Fruit fly (Drosophila melanogaster): Measurements from ENCODE around the gene CG33644.

The CG33644 gene

dm6 chr2L:13549973-13550458, 18.1 kb downstream of the CG33644 start, which contains the start of gene kuz (continued):
- TF ChIP-seq Nf-YC (tag; optimal IDR thresholded peaks at IDR 0.05) (peak; percentile 52), sima (GFP tag; optimal IDR thresholded peaks at IDR 0.05) (no peak), Pdp1 (GFP tag; optimal IDR thresholded peaks at IDR 0.05) (peak in 1 of 2 experiments; percentile 44), Vsx1 (GFP tag; optimal IDR thresholded peaks at IDR 0.05) (peak; percentile 44), zf30C (GFP tag; optimal IDR thresholded peaks at IDR 0.05) (peak; percentile 36), CG43689 (GFP tag; IDR thresholded peaks at IDR 0.05) (no peak), CG2199 (GFP tag; IDR thresholded peaks at IDR 0.05) (0 out of 3 replicates have a peak, but pooled peaks have one; percentile 64), CG12155 (GFP tag; optimal IDR thresholded peaks at IDR 0.05) (no peak), CG18011 (GFP tag; optimal IDR thresholded peaks at IDR 0.05) (no peak), Ada2b (GFP tag; IDR thresholded peaks at IDR 0.05) (no peak), trh (GFP tag; optimal IDR thresholded peaks at IDR 0.05) (no peak), Med (GFP tag) (peak; percentile 94), B-H2 (GFP tag; optimal IDR thresholded peaks at IDR 0.05) (peak; percentile 73), CG32767 (GFP tag; IDR thresholded peaks at IDR 0.05) (peak; percentile 75), Aef1 (GFP tag; IDR thresholded peaks at IDR 0.05) (peak; percentile 18; the same call in 1 of the 3 replicates), BEAF-32 (GFP tag; optimal IDR thresholded peaks at IDR 0.05) (peak; percentile 63), NFAT (GFP tag; IDR thresholded peaks at IDR 0.05) (no peak; the same call in 1 of the 2 replicates), Hmx (GFP tag; optimal IDR thresholded peaks at IDR 0.05) (no peak), jing (GFP tag; optimal IDR thresholded peaks at IDR 0.05) (no peak), chinmo (GFP tag; IDR thresholded peaks at IDR 0.05; ENCODE audit: partially characterized antibody) (peak; percentile 89), pnt (GFP tag; optimal IDR thresholded peaks at IDR 0.05) (no peak), schlank (tag; optimal IDR thresholded peaks at IDR 0.05) (no peak), Neu2 (GFP tag; optimal IDR thresholded peaks at IDR 0.05; ENCODE audit: borderline replicate concordance) (no peak), chm (GFP tag; IDR thresholded peaks at IDR 0.05) (peak; percentile 86), Ets97D (GFP tag; optimal IDR thresholded peaks at IDR 0.05) (no peak), CrebB (tag; optimal IDR thresholded peaks at IDR 0.05) (peak; percentile 55), CG10321 (GFP tag; IDR thresholded peaks at IDR 0.05) (no peak), CG1832 (GFP tag; optimal IDR thresholded peaks at IDR 0.05) (no peak), CG8089 (GFP tag; optimal IDR thresholded peaks at IDR 0.05) (peak; percentile 14), YL-1 (GFP tag; optimal IDR thresholded peaks at IDR 0.05) (peak; percentile 26), NK7.1 (GFP tag; optimal IDR thresholded peaks at IDR 0.05) (peak; percentile 18), cwo (GFP tag; optimal IDR thresholded peaks at IDR 0.05) (no peak), Dip2 (GFP tag; IDR thresholded peaks at IDR 0.05) (no peak), inv (GFP tag; IDR thresholded peaks at IDR 0.05; ENCODE audit: partially characterized antibody) (peak; percentile 50), insv (GFP tag; optimal IDR thresholded peaks at IDR 0.05) (no peak), CG4820 (GFP tag; optimal IDR thresholded peaks at IDR 0.05) (no peak), CG16815 (GFP tag; optimal IDR thresholded peaks at IDR 0.05) (no peak), CG14965 (GFP tag; optimal IDR thresholded peaks at IDR 0.05; ENCODE audit: borderline replicate concordance) (no peak), CG9215 (GFP tag; IDR thresholded peaks at IDR 0.05) (no peak), CG7987 (GFP tag; optimal IDR thresholded peaks at IDR 0.05) (peak; percentile 75), stc (GFP tag; IDR thresholded peaks at IDR 0.05) (peak; percentile 40; the same call in 1 of the 2 replicates), shn (GFP tag; optimal IDR thresholded peaks at IDR 0.05) (no peak), Six4 (GFP tag; optimal IDR thresholded peaks at IDR 0.05) (no peak), zen (tag; optimal IDR thresholded peaks at IDR 0.05) (peak; percentile 0), fu2 (GFP tag; optimal IDR thresholded peaks at IDR 0.05) (no peak), CG6254 (GFP tag; optimal IDR thresholded peaks at IDR 0.05) (peak; percentile 4), eyg (GFP tag; optimal IDR thresholded peaks at IDR 0.05) (no peak), CG12299 (tag; optimal IDR thresholded peaks at IDR 0.05) (no peak), gsb-n (tag; optimal IDR thresholded peaks at IDR 0.05) (peak; percentile 2), gro (GFP tag; optimal IDR thresholded peaks at IDR 0.05) (peak; percentile 13), ken (GFP tag; IDR thresholded peaks at IDR 0.05) (no peak)

Data from whole organism, embryonic.